Worm (Caenorhabditis elegans): Measurements from ENCODE around the gene srh-98.

DNA sequence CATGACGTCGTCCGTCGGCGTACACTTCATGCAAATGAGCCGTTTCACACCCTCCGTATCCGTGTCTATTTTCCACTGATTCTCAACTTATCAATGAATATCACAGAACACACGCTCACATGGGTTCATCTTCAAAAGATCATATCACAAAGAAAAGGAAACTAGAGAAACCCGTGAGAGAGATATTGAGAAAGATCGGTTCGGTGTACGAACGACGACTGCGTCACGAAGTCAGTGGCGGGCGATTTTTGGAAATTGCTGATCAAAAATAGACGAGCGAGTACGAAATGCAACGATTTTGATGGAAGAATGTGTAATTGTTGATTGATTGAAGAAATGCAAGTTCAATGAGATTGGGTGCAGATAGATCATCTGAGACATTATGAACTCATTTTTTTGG, 22.2 kb downstream of the srh-98 start:
- no peak for TF ChIP-seq elt-2 (tag; optimal IDR thresholded peaks at IDR 0.05)
- TF ChIP-seq nfya-1 (tag; optimal IDR thresholded peaks at IDR 0.05; ENCODE audit: insufficient read depth) = no peak
- TF ChIP-seq nhr-67 (tag; optimal IDR thresholded peaks at IDR 0.05) = no peak
- no peak for TF ChIP-seq zag-1 (tag; optimal IDR thresholded peaks at IDR 0.05)
- no peak for TF ChIP-seq R02D3.7 (tag; optimal IDR thresholded peaks at IDR 0.05)
- no peak for TF ChIP-seq jun-1 (tag; optimal IDR thresholded peaks at IDR 0.05)
- no peak for TF ChIP-seq lin-39 (tag; optimal IDR thresholded peaks at IDR 0.05)
- TF ChIP-seq pha-4 (tag; optimal IDR thresholded peaks at IDR 0.05) = no peak
- TF ChIP-seq nhr-237 (tag; optimal IDR thresholded peaks at IDR 0.05) = no peak
- no peak for TF ChIP-seq nhr-12 (tag; optimal IDR thresholded peaks at IDR 0.05)
- no peak for TF ChIP-seq ztf-4 (tag; optimal IDR thresholded peaks at IDR 0.05)
- no peak for TF ChIP-seq lin-15B (tag; optimal IDR thresholded peaks at IDR 0.05)
- no peak for TF ChIP-seq egl-27 (tag; optimal IDR thresholded peaks at IDR 0.05)
- no peak for TF ChIP-seq unc-62 (GFP tag; optimal IDR thresholded peaks at IDR 0.05)

Measured in whole organism, L3 larva.